Worm (Caenorhabditis elegans): Measurements from ENCODE around the gene Y57G11A.5.
A peak's percentile ranks its signal among the peaks of the same experiment; 100 is the strongest.

The Y57G11A.5 gene

ce11 chrIV:14481984-14482383 lies 30.3 kb downstream of the Y57G11A.5 start, which contains the start of gene Y57G11A.4:
Gene Y57G11A.4, plus strand, starts transcription at chrIV:14482284.
- TF ChIP-seq nhr-28 (tag; optimal IDR thresholded peaks at IDR 0.05) (peak; percentile 42), nhr-6 (tag; optimal IDR thresholded peaks at IDR 0.05) (no peak)

ce11 chrIV:14480565-14480964 lies 31.7 kb downstream of the Y57G11A.5 start:
- peak; percentile 57; the same call in 1 of the 2 replicates for TF ChIP-seq snpc-1.2 (GFP tag; IDR thresholded peaks at IDR 0.05)

DNA sequence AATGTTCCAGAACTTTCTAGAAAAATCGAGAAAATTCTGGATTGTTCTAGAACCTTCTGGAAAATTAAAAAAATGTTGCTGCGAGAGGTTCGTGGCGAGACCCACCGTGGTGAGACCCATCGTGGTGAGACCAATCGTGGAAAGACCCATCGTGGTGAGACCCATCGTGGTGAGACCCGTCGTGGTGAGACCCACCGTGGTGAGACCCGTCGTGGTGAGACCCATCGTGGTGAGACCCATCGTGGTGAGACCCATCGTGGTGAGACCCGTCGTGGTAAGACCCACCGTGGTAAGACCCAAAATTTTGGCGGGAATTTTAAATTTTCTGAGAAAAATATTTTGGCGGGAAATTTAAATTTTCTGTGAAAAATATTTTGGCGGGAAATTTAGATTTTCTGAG lies 33.7 kb downstream of the Y57G11A.5 start:
- TF ChIP-seq madf-5 (GFP tag; IDR thresholded peaks at IDR 0.05) (0 out of 4 replicates have a peak, but pooled peaks of 1 of the 2 experiments have one; percentile 15), vab-7 (GFP tag; IDR thresholded peaks at IDR 0.05) (peak; percentile 43; the same call in 1 of the 2 replicates), D1046.2 (GFP tag; IDR thresholded peaks at IDR 0.05) (0 out of 2 replicates have a peak, but pooled peaks have one; percentile 57), snpc-1.2 (GFP tag; IDR thresholded peaks at IDR 0.05) (peak; percentile 77), set-16 (GFP tag; IDR thresholded peaks at IDR 0.05) (peak; percentile 72)

DNA sequence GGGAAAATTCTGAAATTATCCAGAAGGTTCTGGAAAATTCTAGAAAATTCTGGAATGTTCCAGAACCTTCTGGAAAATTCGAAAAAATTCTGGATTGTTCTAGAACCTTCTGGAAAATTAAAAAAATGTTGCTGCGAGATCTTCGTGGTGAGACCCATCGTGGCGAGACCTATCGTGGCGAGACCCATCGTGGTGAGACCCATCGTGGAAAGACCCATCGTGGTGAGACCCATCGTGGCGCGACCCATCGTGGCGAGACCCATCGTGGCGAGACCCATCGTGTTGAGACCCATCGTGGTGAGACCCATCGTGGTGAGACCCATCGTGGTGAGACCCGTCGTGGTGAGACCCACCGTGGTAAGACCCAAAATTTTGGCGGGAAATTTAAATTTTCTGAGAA lies 35.6 kb downstream of the Y57G11A.5 start:
- peak; percentile 63 for TF ChIP-seq set-16 (GFP tag; IDR thresholded peaks at IDR 0.05)
- peak; percentile 74 for TF ChIP-seq snpc-1.2 (GFP tag; IDR thresholded peaks at IDR 0.05)

- TF ChIP-seq nhr-42 (GFP tag; IDR thresholded peaks at IDR 0.05) (no peak), mep-1 (tag; optimal IDR thresholded peaks at IDR 0.05) (peak; percentile 1), zfp-2 (tag; optimal IDR thresholded peaks at IDR 0.05) (no peak), duxl-1 (tag; optimal IDR thresholded peaks at IDR 0.05; ENCODE audit: poor library complexity) (no peak), unc-39 (tag; optimal IDR thresholded peaks at IDR 0.05) (no peak), ceh-32 (tag; optimal IDR thresholded peaks at IDR 0.05; ENCODE audit: poor library complexity) (no peak), ctbp-1 (GFP tag; IDR thresholded peaks at IDR 0.05) (no peak), ceh-82 (tag; optimal IDR thresholded peaks at IDR 0.05) (no peak), saeg-2 (GFP tag; IDR thresholded peaks at IDR 0.05) (no peak), lsy-2 (tag; optimal IDR thresholded peaks at IDR 0.05) (no peak), zag-1 (tag; optimal IDR thresholded peaks at IDR 0.05) (no peak), pha-4 (GFP tag; IDR thresholded peaks at IDR 0.05) (no peak), pha-4 (tag; optimal IDR thresholded peaks at IDR 0.05) (no peak), tra-1 (GFP tag; IDR thresholded peaks at IDR 0.05) (no peak), T20F7.1 (GFP tag; optimal IDR thresholded peaks at IDR 0.05) (peak; percentile 9)
Measured at ce11 chrIV:14469013-14469412, 43.3 kb downstream of the Y57G11A.5 start.

DNA sequence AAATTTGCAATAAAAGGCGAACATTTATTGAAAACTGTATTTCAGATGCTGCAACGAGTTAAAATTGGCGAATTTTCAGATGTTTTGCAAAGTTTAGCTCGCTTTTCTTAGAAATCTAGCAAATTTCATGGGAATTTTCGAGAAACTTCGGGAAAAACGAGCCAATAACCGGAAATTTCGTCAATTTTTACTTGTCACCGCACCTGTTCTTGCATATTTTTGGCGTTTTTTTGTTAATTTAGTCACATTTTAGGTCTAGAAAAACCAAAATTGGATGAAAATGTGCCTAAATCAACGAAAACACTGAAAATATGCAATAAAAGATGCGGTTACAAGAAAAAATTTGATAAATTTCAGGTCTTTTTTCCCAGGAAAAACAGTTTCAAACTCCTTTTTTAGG lies 45.5 kb downstream of the Y57G11A.5 start:
- TF ChIP-seq unc-130 (GFP tag; optimal IDR thresholded peaks at IDR 0.05) (no peak), nhr-10 (tag; optimal IDR thresholded peaks at IDR 0.05) (no peak), unc-62 (GFP tag; optimal IDR thresholded peaks at IDR 0.05 in 1 of 2) (peak in 1 of 2 experiments; percentile 17), unc-62 (tag; optimal IDR thresholded peaks at IDR 0.05) (no peak), lin-39 (tag; optimal IDR thresholded peaks at IDR 0.05) (no peak), ztf-11 (tag; optimal IDR thresholded peaks at IDR 0.05) (no peak)

- TF ChIP-seq madf-5 (GFP tag; IDR thresholded peaks at IDR 0.05) (no peak), aha-1 (tag) (peak; percentile 72), R02D3.7 (tag; optimal IDR thresholded peaks at IDR 0.05) (no peak)
Measured at ce11 chrIV:14466048-14466447, 46.3 kb downstream of the Y57G11A.5 start.

All from whole organism, L4 larva.